Worm (Caenorhabditis elegans): ENCODE measurements around the gene C27D6.12.
A peak's percentile ranks its signal among the peaks of the same experiment; 100 is the strongest.

C27D6.12 gene

DNA sequence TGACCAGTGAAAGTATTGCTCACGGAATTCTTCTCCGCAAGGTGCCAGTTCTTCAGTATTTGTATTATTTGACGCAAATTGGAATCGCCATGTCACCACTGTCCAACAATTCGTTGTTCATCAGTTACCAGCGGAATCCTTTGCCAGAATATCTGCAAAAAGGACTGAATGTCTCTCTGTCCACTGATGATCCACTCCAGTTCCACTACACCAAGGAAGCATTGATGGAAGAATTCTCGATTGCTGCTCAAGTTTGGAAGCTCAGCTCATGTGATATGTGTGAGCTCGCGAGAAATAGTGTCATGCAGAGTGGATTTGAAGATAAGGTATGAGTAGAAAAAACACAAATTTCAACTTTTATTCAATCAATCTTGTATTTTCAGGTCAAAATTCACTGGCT, 31.3 kb upstream of the C27D6.12 start:
- TF ChIP-seq bed-1 (GFP tag; IDR thresholded peaks at IDR 0.05): no peak
- no peak for TF ChIP-seq lir-1 (GFP tag; conservative IDR thresholded peaks at IDR 0.05)
- TF ChIP-seq aptf-3 (GFP tag; IDR thresholded peaks at IDR 0.05): no peak

ce11 chrII:5205286-5205685, 27.5 kb upstream of the C27D6.12 start:
- no peak for TF ChIP-seq nhr-179 (tag; optimal IDR thresholded peaks at IDR 0.05)
- TF ChIP-seq sptf-2 (GFP tag; optimal IDR thresholded peaks at IDR 0.05): no peak
- no peak for TF ChIP-seq atf-7 (tag; optimal IDR thresholded peaks at IDR 0.05)
- TF ChIP-seq K11D2.4 (GFP tag; IDR thresholded peaks at IDR 0.05): no peak
- no peak for TF ChIP-seq tbp1 (GFP tag; optimal IDR thresholded peaks at IDR 0.05)
- no peak for TF ChIP-seq Y67H2A.10 (GFP tag; conservative IDR thresholded peaks at IDR 0.05)
- no peak for TF ChIP-seq madf-8 (GFP tag; conservative IDR thresholded peaks at IDR 0.05)
- TF ChIP-seq him-1 (tag; optimal IDR thresholded peaks at IDR 0.05): no peak
- TF ChIP-seq egl-44 (GFP tag; IDR thresholded peaks at IDR 0.05): no peak
- no peak for TF ChIP-seq bed-1 (GFP tag; IDR thresholded peaks at IDR 0.05)

- no peak for TF ChIP-seq lin-40 (tag; optimal IDR thresholded peaks at IDR 0.05)
- TF ChIP-seq madf-10 (tag; optimal IDR thresholded peaks at IDR 0.05): no peak
- TF ChIP-seq snpc-3.4 (tag; optimal IDR thresholded peaks at IDR 0.05): no peak
- no peak for TF ChIP-seq F57A8.1 (GFP tag; optimal IDR thresholded peaks at IDR 0.05)
- TF ChIP-seq lsy-27 (tag; optimal IDR thresholded peaks at IDR 0.05; ENCODE audit: borderline replicate concordance, insufficient read depth): no peak
- no peak for TF ChIP-seq fkh-3 (tag; optimal IDR thresholded peaks at IDR 0.05)
- TF ChIP-seq cebp-1 (GFP tag; IDR thresholded peaks at IDR 0.05): peak; percentile 44; the same call in 1 of the 2 replicates
- peak; percentile 64 for TF ChIP-seq cebp-1 (tag; optimal IDR thresholded peaks at IDR 0.05)
- no peak for TF ChIP-seq hmg-20 (GFP tag; IDR thresholded peaks at IDR 0.05)
- no peak for TF ChIP-seq tbp1 (GFP tag; optimal IDR thresholded peaks at IDR 0.05)
- no peak for TF ChIP-seq C17E4.6 (GFP tag; IDR thresholded peaks at IDR 0.05)
- TF ChIP-seq nhr-80 (tag; optimal IDR thresholded peaks at IDR 0.05): peak; percentile 47
- no peak for TF ChIP-seq madf-3 (GFP tag; IDR thresholded peaks at IDR 0.05)
- TF ChIP-seq K12H6.12 (tag; optimal IDR thresholded peaks at IDR 0.05): no peak
- no peak for TF ChIP-seq lin-26 (GFP tag; IDR thresholded peaks at IDR 0.05)
- TF ChIP-seq let-607 (tag; optimal IDR thresholded peaks at IDR 0.05): no peak
These were observed 25.1 kb upstream of the C27D6.12 start, which contains the start of gene ampd-1 for ce11 chrII:5202930-5203329. TSS of gene ampd-1 (plus strand) at chrII:5203322.

DNA sequence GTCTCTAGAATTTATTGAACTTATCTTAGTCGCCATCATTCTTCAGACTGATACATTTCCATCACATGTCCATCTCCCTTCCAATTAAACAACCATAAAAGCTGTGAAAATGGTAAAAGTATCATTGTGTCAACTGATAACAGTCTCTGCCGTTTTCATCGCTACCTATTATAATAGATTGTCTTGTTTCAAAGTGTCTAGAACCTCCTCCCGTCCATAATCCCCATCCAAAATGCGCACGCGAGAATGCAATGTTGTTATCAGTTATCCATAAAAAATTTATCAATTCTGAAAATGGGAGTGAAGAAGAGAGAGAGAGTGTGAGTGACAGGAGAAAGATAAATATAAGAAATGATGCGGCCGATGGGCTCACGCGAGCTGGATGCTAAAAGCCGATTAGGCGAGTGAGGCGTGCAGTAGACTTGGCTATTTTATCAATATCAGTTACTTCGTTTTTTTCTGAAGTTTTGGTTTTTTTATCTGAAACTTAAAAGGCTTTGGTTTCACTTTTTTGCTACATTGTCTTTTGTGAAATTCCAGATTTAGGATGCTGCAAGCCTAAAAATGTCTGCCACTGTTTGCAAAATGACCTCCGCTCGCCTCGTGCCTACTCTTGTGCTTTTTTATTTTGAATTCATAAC, 24.2 kb upstream of the C27D6.12 start:
- TF ChIP-seq snpc-4 (GFP tag; optimal IDR thresholded peaks at IDR 0.05) (no peak), snpc-4 (tag; optimal IDR thresholded peaks at IDR 0.05) (peak in 1 of 4 experiments; percentile 23), unc-130 (GFP tag; optimal IDR thresholded peaks at IDR 0.05) (no peak), repo-1 (tag; optimal IDR thresholded peaks at IDR 0.05) (no peak), B0261.1 (tag; optimal IDR thresholded peaks at IDR 0.05) (no peak), akir-1 (GFP tag; optimal IDR thresholded peaks at IDR 0.05) (no peak), hrde-1 (tag; optimal IDR thresholded peaks at IDR 0.05; ENCODE audit: borderline replicate concordance) (no peak), hlh-12 (tag; optimal IDR thresholded peaks at IDR 0.05) (no peak), Y67H2A.10 (GFP tag; conservative IDR thresholded peaks at IDR 0.05) (no peak), pha-4 (tag; optimal IDR thresholded peaks at IDR 0.05) (no peak), egrh-3 (GFP tag; IDR thresholded peaks at IDR 0.05) (no peak), attf-3 (GFP tag; conservative IDR thresholded peaks at IDR 0.05) (no peak), F39B2.1 (GFP tag; IDR thresholded peaks at IDR 0.05) (no peak), let-526 (GFP tag; IDR thresholded peaks at IDR 0.05) (no peak), fkh-3 (tag; optimal IDR thresholded peaks at IDR 0.05) (no peak), tbx-9 (tag; optimal IDR thresholded peaks at IDR 0.05; ENCODE audit: borderline replicate concordance) (no peak), B0019.2 (GFP tag; conservative IDR thresholded peaks at IDR 0.05) (no peak), ztf-6 (GFP tag; IDR thresholded peaks at IDR 0.05) (no peak), F37B4.10 (GFP tag; IDR thresholded peaks at IDR 0.05) (no peak), sea-2 (GFP tag; IDR thresholded peaks at IDR 0.05) (no peak)

All from whole organism, young adult.